Worm (Caenorhabditis elegans): ENCODE data around the gene cone-1.

DNA sequence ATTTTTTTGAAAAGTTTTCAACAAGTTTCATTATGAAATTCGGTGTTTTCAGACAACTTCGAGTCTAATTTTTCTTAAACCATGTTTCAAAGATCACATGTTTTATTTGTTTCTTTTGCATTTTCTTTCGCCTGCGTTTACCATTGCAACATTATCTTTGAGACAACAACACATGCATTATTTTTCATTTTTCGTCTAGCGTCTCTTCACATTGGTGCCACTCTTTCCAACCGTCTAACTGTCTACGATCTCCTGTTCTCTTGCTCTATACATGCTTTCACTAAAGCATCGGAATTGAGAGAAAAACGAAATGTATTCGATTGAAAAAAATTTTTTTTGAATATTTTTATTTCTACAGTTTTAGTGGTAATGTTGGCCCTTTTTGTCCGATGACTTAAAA is 48.1 kb downstream of the cone-1 start:
- TF ChIP-seq ama-1 (optimal IDR thresholded peaks at IDR 0.05) (no peak), elt-2 (tag; optimal IDR thresholded peaks at IDR 0.05) (peak; percentile 53), elt-3 (tag; optimal IDR thresholded peaks at IDR 0.05) (no peak), ztf-11 (tag; optimal IDR thresholded peaks at IDR 0.05) (no peak), snpc-4 (tag; optimal IDR thresholded peaks at IDR 0.05) (no peak), eor-1 (tag; optimal IDR thresholded peaks at IDR 0.05) (no peak), nhr-77 (tag; optimal IDR thresholded peaks at IDR 0.05) (no peak), ceh-9 (tag; optimal IDR thresholded peaks at IDR 0.05) (no peak), zag-1 (tag; optimal IDR thresholded peaks at IDR 0.05) (no peak), pha-4 (tag; optimal IDR thresholded peaks at IDR 0.05) (peak; percentile 60), lin-39 (tag; optimal IDR thresholded peaks at IDR 0.05) (no peak), unc-39 (tag; optimal IDR thresholded peaks at IDR 0.05) (no peak), skn-1 (tag; optimal IDR thresholded peaks at IDR 0.05) (no peak), nhr-11 (tag; optimal IDR thresholded peaks at IDR 0.05) (no peak)

Data from whole organism, L3 larva.